Worm (Caenorhabditis elegans) whole organism, L1 larva: Measurements from ENCODE around the gene F56D6.6.
"Not testable (repeated sequence)": the region's sequence is repeated elsewhere in the genome, so short reads cannot be mapped to it uniquely, and the experiment has no call there.

Experiments
- C04F5.9 ChIP-seq: sonication (generic microtip); optimal IDR thresholded peaks from 2 replicates; lab custom pipeline; 2016; ENCODE audit warnings: missing genetic modification characterization, missing compliant biosample characterization
- aha-1 ChIP-seq: fragments of 150-350 bp; optimal IDR thresholded peaks from 2 replicates; lab custom pipeline; 2014; ENCODE audit warnings: missing biosample characterization, missing genetic modification characterization
- aly-2 ChIP-seq: fragments of 150-350 bp; optimal IDR thresholded peaks from 2 replicates; lab custom pipeline; 2014; ENCODE audit warnings: missing biosample characterization, missing genetic modification characterization
- ama-1 ChIP-seq: fragments of 150-350 bp; optimal IDR thresholded peaks from 2 replicates; lab custom pipeline; 2014
- blmp-1 ChIP-seq: fragments of 150-350 bp; optimal IDR thresholded peaks from 2 replicates; lab custom pipeline; 2014; ENCODE audit warnings: missing biosample characterization, missing genetic modification characterization
- ceh-63 ChIP-seq: fragments of 200-800 bp; sonication (Bioruptor generic); optimal IDR thresholded peaks from 2 replicates; lab custom pipeline; 2018; ENCODE audit warnings: mild to moderate bottlenecking, missing genetic modification characterization, missing compliant biosample characterization
- ceh-82 ChIP-seq, 3 experiments: fragments of 150-350 bp in 1 of 3; sonication (generic microtip) in 2 of 3; optimal IDR thresholded peaks; 2 replicates each; lab custom pipeline; 2014 to 2017; ENCODE audit warnings: missing biosample characterization in 3 of 3, missing genetic modification characterization in 3 of 3
- efl-1 ChIP-seq, 4 experiments: fragments of 150-350 bp; optimal IDR thresholded peaks in 3 of 4; peaks in 1 of 4; 1 replicate in 1 of 4; 2 replicates in 3 of 4; lab custom pipeline; 2014; ENCODE audit warnings: missing biosample characterization in 2 of 4, missing genetic modification characterization in 2 of 4, missing genetic modification reagents in 2 of 4
- egl-13 ChIP-seq: sonication (generic microtip); optimal IDR thresholded peaks from 2 replicates; lab custom pipeline; 2016; ENCODE audit warnings: missing genotype, missing genetic modification reagents, missing genetic modification characterization, missing compliant biosample characterization
- ets-5 ChIP-seq: fragments of 200-800 bp; sonication (Bioruptor generic); IDR thresholded peaks from 2 replicates; pipeline ENCODE4 v1.3.6; 2022; ENCODE audit warnings: missing genetic modification characterization, missing compliant biosample characterization
- fkh-10 ChIP-seq: sonication (generic microtip); optimal IDR thresholded peaks from 2 replicates; lab custom pipeline; 2017; ENCODE audit warnings: missing biosample characterization, missing genetic modification reagents, missing genetic modification characterization
- fkh-8 ChIP-seq: sonication (generic microtip); optimal IDR thresholded peaks from 2 replicates; lab custom pipeline; 2016; ENCODE audit warnings: mild to moderate bottlenecking, missing genetic modification characterization, missing compliant biosample characterization
- grh-1 ChIP-seq: fragments of 200-800 bp; sonication (Bioruptor generic); IDR thresholded peaks from 2 replicates; pipeline ENCODE4 v1.3.6; 2022; ENCODE audit warnings: missing genetic modification reagents, missing genetic modification characterization, missing compliant biosample characterization
- hpl-2 ChIP-seq: fragments of 150-350 bp; optimal IDR thresholded peaks from 2 replicates; lab custom pipeline; 2014; ENCODE audit warnings: missing biosample characterization, missing genetic modification reagents, missing genetic modification characterization
- irx-1 ChIP-seq: sonication (generic microtip); optimal IDR thresholded peaks from 2 replicates; lab custom pipeline; 2016; ENCODE audit warnings: missing genetic modification characterization, missing compliant biosample characterization
- lin-13 ChIP-seq: fragments of 150-350 bp; optimal IDR thresholded peaks from 2 replicates; lab custom pipeline; 2014; ENCODE audit warnings: missing biosample characterization, missing genetic modification reagents, missing genetic modification characterization
- lir-3 ChIP-seq: sonication (generic microtip); optimal IDR thresholded peaks from 2 replicates; lab custom pipeline; 2016; ENCODE audit warnings: mild to moderate bottlenecking, missing genetic modification characterization, moderate library complexity, missing compliant biosample characterization; ENCODE audit not compliant: poor library complexity
- nhr-11 ChIP-seq: fragments of 150-350 bp; optimal IDR thresholded peaks from 2 replicates; lab custom pipeline; 2014; ENCODE audit warnings: missing biosample characterization, missing genetic modification characterization
- nhr-20 ChIP-seq: sonication (generic microtip); optimal IDR thresholded peaks from 2 replicates; lab custom pipeline; 2016; ENCODE audit warnings: mild to moderate bottlenecking, missing genetic modification characterization, missing compliant biosample characterization
- nhr-28 ChIP-seq: fragments of 150-350 bp; optimal IDR thresholded peaks from 2 replicates; lab custom pipeline; 2014; ENCODE audit warnings: missing biosample characterization, missing genetic modification characterization
- nhr-47 ChIP-seq: sonication (generic microtip); optimal IDR thresholded peaks from 2 replicates; lab custom pipeline; 2016; ENCODE audit warnings: mild to moderate bottlenecking, missing genetic modification characterization, moderate library complexity, missing compliant biosample characterization
- nhr-71 ChIP-seq: sonication (generic microtip); optimal IDR thresholded peaks from 2 replicates; lab custom pipeline; 2016; ENCODE audit warnings: mild to moderate bottlenecking, missing genetic modification characterization, moderate library complexity, missing compliant biosample characterization
- nhr-76 ChIP-seq: sonication (generic microtip); optimal IDR thresholded peaks from 2 replicates; lab custom pipeline; 2017; ENCODE audit warnings: missing biosample characterization, missing genetic modification characterization
- nhr-85 ChIP-seq: sonication (generic microtip); peaks from one replicate; lab custom pipeline; 2016; ENCODE audit warnings: missing genetic modification characterization, inconsistent platforms, missing compliant biosample characterization
- nhr-90 ChIP-seq: sonication (generic microtip); optimal IDR thresholded peaks from 2 replicates; lab custom pipeline; 2016; ENCODE audit warnings: mild to moderate bottlenecking, missing genetic modification characterization, missing compliant biosample characterization; ENCODE audit not compliant: poor library complexity
- rnt-1 ChIP-seq: sonication (generic microtip); optimal IDR thresholded peaks from 2 replicates; lab custom pipeline; 2016; ENCODE audit warnings: mild to moderate bottlenecking, missing genetic modification characterization, moderate library complexity, missing compliant biosample characterization
- skn-1 ChIP-seq: fragments of 150-350 bp; optimal IDR thresholded peaks from 2 replicates; lab custom pipeline; 2014; ENCODE audit warnings: missing biosample characterization, missing genetic modification characterization
- snu-23 ChIP-seq: sonication (generic microtip); optimal IDR thresholded peaks from 2 replicates; lab custom pipeline; 2016; ENCODE audit warnings: missing genetic modification characterization, missing compliant biosample characterization
- sox-4 ChIP-seq: sonication (generic microtip); optimal IDR thresholded peaks from 2 replicates; lab custom pipeline; 2016; ENCODE audit warnings: missing genetic modification characterization, missing compliant biosample characterization
- swsn-7 ChIP-seq: sonication (generic microtip); optimal IDR thresholded peaks from 2 replicates; lab custom pipeline; 2016; ENCODE audit warnings: missing genetic modification characterization, missing compliant biosample characterization
- tbx-2 ChIP-seq: sonication (generic microtip); optimal IDR thresholded peaks from 2 replicates; lab custom pipeline; 2016; ENCODE audit warnings: missing genetic modification characterization, missing compliant biosample characterization
- vab-15 ChIP-seq: sonication (generic microtip); optimal IDR thresholded peaks from 2 replicates; lab custom pipeline; 2017; ENCODE audit warnings: missing genotype, mild to moderate bottlenecking, missing genetic modification characterization, missing compliant biosample characterization
- xbp-1 ChIP-seq: sonication (generic microtip); optimal IDR thresholded peaks from 2 replicates; lab custom pipeline; 2016; ENCODE audit warnings: missing genetic modification characterization, missing compliant biosample characterization
- zip-4 ChIP-seq: fragments of 200-800 bp; sonication (Bioruptor generic); optimal IDR thresholded peaks from 2 replicates; lab custom pipeline; 2018; ENCODE audit warnings: mild to moderate bottlenecking, missing genetic modification characterization, moderate library complexity, missing compliant biosample characterization
- ztf-4 ChIP-seq: fragments of 150-350 bp; optimal IDR thresholded peaks from 2 replicates; lab custom pipeline; 2014; ENCODE audit warnings: missing biosample characterization, missing genetic modification characterization

The F56D6.6 gene

DNA sequence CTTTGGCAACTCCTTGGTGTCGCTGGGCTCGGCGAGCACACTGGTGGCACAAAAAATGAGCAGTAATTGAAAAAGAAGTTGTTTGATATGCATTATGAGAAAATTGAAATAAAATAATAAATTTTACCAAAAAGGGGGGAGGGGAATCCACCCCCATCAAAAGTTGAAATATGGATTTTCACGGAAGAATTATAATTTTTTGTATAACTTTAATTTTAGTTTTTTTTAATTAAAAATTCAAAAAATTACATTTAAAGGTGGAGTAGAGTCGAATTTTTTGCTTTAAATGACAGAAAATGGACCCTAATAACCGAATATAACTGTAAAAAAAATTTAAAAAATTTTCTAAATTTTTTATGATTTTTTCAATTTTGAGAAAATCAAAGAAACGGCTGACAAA is 8.8 kb downstream of the F56D6.6 start, which contains the start of gene F56D6.18:
TSS of gene F56D6.18 (minus strand) at position 101 of the 400 bp plus-strand sequence.
- TF ChIP-seq ceh-63 (GFP tag; lab: Kevin White, UChicago); ama-1; vab-15: not testable (repeated sequence)

DNA sequence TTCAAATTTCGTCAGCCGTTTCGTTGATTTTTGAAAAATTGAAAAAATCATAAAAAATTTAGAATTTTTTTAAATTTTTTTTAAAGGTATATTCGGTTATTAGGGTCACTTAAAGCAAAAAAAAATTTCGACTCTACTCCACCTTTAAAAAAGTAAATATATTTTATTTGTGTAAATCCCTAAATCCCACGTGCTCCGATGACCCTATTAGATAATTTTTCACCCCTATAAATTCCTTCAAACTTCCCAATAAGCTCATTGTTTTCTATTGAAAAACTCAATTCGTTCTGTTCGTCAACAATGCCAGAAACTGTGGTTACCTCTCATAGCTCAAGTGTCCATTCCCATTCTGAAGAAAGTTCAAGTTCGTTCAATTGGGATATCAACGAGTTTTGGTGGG is 9.5 kb downstream of the F56D6.6 start, which contains the start of gene F56D6.20:
TSS of gene F56D6.20 (plus strand) at position 301 of the 400 bp plus-strand sequence.
- TF ChIP-seq swsn-7 (tag; lab: Kevin White, UChicago): no peak
- TF ChIP-seq aly-2: no peak
- no peak for TF ChIP-seq lin-13 (GFP tag; lab: Kevin White, UChicago)
- TF ChIP-seq rnt-1 (tag; lab: Kevin White, UChicago): no peak

ce11 chrIV:3914462-3914861 is 11.4 kb downstream of the F56D6.6 start, which contains the start of gene F56D6.19:
F56D6.19 (plus strand) TSS chrIV:3914762.
- TF ChIP-seq fkh-8 (tag; lab: Kevin White, UChicago): no peak
- TF ChIP-seq efl-1 (optimal IDR thresholded peaks at IDR 0.05; lab: Kevin White, UChicago): no peak
- TF ChIP-seq efl-1 (GFP tag; optimal IDR thresholded peaks at IDR 0.05 in 1 of 2; lab: Kevin White, UChicago): peak in 1 of 2 experiments; percentile 64

- TF ChIP-seq xbp-1 (tag; lab: Kevin White, UChicago): no peak
- TF ChIP-seq aha-1: no peak
- no peak for TF ChIP-seq grh-1
- TF ChIP-seq tbx-2: no peak
- TF ChIP-seq ets-5 (GFP tag; lab: Robert Waterston, UW): no peak
- no peak for TF ChIP-seq sox-4 (tag; lab: Kevin White, UChicago)
- TF ChIP-seq skn-1 (tag; lab: Kevin White, UChicago): no peak
- no peak for TF ChIP-seq nhr-76 (tag; lab: Kevin White, UChicago)
- no peak for TF ChIP-seq nhr-90 (tag; lab: Kevin White, UChicago)
- no peak for TF ChIP-seq blmp-1
- no peak for TF ChIP-seq irx-1 (tag; lab: Kevin White, UChicago)
- TF ChIP-seq nhr-28 (tag; lab: Kevin White, UChicago): no peak
- no peak for TF ChIP-seq ztf-4 (tag; lab: Kevin White, UChicago)
- no peak for TF ChIP-seq fkh-10 (GFP tag; lab: Kevin White, UChicago)
Measured at ce11 chrIV:3915296-3915695, 12.2 kb downstream of the F56D6.6 start, which contains the start of gene srz-20. srz-20 (plus strand) TSS chrIV:3915596.

- TF ChIP-seq ama-1 (no peak), nhr-85 (tag; lab: Kevin White, UChicago) (no peak), xbp-1 (tag; lab: Kevin White, UChicago) (no peak), snu-23 (GFP tag; lab: Kevin White, UChicago) (no peak), fkh-8 (tag; lab: Kevin White, UChicago) (no peak), nhr-20 (tag; lab: Kevin White, UChicago) (no peak), hpl-2 (GFP tag; lab: Kevin White, UChicago) (no peak), ceh-82 (tag; optimal IDR thresholded peaks at IDR 0.05; lab: Kevin White, UChicago) (no peak), egl-13 (tag; lab: Kevin White, UChicago) (no peak), nhr-47 (tag; lab: Kevin White, UChicago) (no peak), C04F5.9 (no peak)
Measured at ce11 chrIV:3917405-3917804, 14.3 kb downstream of the F56D6.6 start, which contains the start of gene F56D6.14. F56D6.14 (plus strand) TSS chrIV:3917705.

DNA sequence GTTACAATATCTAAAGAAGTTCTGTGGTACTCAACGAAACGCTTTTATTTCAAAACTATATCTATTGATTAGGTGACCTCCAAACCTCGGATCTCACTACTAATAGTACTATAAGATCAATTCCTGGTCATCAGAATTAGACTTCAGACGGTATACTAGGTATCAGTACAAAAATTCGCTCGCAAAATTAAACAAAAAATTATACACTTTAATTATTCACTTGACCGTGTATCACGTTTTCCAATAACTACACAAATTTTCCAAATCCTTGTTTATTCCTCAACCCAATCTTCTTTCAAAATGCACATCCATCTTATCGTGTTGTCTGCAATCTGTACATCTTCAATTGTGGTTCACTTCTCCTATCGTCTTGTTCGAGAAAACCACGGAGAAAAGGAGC is 15.1 kb downstream of the F56D6.6 start, which contains the start of gene F56D6.23:
TSS of gene F56D6.23 (plus strand) at position 301 of the 400 bp plus-strand sequence.
- TF ChIP-seq nhr-11 (tag; lab: Kevin White, UChicago) (no peak), nhr-71 (tag; lab: Kevin White, UChicago) (no peak), lir-3 (tag; lab: Kevin White, UChicago) (no peak), ceh-82 (tag; optimal IDR thresholded peaks at IDR 0.05; lab: Kevin White, UChicago) (no peak), zip-4 (GFP tag; lab: Kevin White, UChicago) (no peak)
